Worm (Caenorhabditis elegans): ENCODE measurements around the gene ZK662.5.

DNA sequence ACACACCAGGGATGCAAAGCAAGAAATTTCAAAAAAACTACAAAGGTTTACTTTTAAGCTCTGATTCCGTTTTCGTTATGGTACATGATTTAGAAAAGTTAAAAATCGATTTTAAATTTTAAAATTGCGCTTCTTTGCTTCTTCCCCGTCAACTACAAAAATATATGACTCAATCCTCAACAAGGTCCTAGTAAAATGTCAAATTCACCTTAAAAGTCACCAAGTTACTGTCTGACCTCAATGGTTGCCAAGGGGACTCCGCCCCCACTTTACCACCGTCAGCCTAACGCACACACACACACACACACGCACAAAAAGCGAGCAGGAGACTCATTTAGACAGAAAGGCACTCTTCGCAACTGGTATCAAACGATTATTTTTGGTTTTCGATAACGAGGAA, 40.1 kb upstream of the ZK662.5 start, which contains the start of gene gpn-1:
- TF ChIP-seq ztf-29 (GFP tag; IDR thresholded peaks at IDR 0.05) (no peak), klf-2 (GFP tag; conservative IDR thresholded peaks at IDR 0.05) (no peak)
